Fruit fly (Drosophila melanogaster): Measurements from ENCODE around the gene ltl.

Gene ltl

dm6 chr3L:7528380-7529080 lies 9.7 kb downstream of the ltl start, which contains the start of gene lqf (continued):
- TF ChIP-seq Hr78 (GFP tag; optimal IDR thresholded peaks at IDR 0.05) (peak in 1 of 2 experiments; percentile 24), dati (GFP tag; IDR thresholded peaks at IDR 0.05) (no peak), CG8765 (GFP tag; IDR thresholded peaks at IDR 0.05) (no peak), Sox102F (GFP tag; optimal IDR thresholded peaks at IDR 0.05) (no peak), nerfin-1 (tag; optimal IDR thresholded peaks at IDR 0.05) (peak; percentile 2), zen2 (GFP tag; IDR thresholded peaks at IDR 0.05; ENCODE audit: partially characterized antibody) (0 out of 3 replicates have a peak, but pooled peaks have one; percentile 58), CG7786 (GFP tag; optimal IDR thresholded peaks at IDR 0.05) (no peak), CG8944 (GFP tag; optimal IDR thresholded peaks at IDR 0.05) (no peak), HLHmδ (GFP tag; optimal IDR thresholded peaks at IDR 0.05) (no peak), bowl (GFP tag; IDR thresholded peaks at IDR 0.05) (no peak), z (GFP tag; IDR thresholded peaks at IDR 0.05) (no peak), CG6654 (GFP tag; optimal IDR thresholded peaks at IDR 0.05) (no peak), lov (optimal IDR thresholded peaks at IDR 0.05) (no peak), lov (GFP tag; IDR thresholded peaks at IDR 0.05) (no peak), CG7271 (tag; optimal IDR thresholded peaks at IDR 0.05) (no peak), shn (GFP tag; optimal IDR thresholded peaks at IDR 0.05) (no peak), Lpt (GFP tag; optimal IDR thresholded peaks at IDR 0.05) (no peak), CG10147 (GFP tag; optimal IDR thresholded peaks at IDR 0.05) (no peak), twi (tag; optimal IDR thresholded peaks at IDR 0.05) (no peak), Hey (tag; optimal IDR thresholded peaks at IDR 0.05) (no peak), crc (GFP tag; optimal IDR thresholded peaks at IDR 0.05) (no peak), kah (GFP tag; optimal IDR thresholded peaks at IDR 0.05) (no peak), crol (GFP tag; IDR thresholded peaks at IDR 0.05) (no peak), Atf6 (GFP tag; IDR thresholded peaks at IDR 0.05) (no peak), esg (GFP tag; conservative IDR thresholded peaks at IDR 0.05) (no peak), Trl (optimal IDR thresholded peaks at IDR 0.05) (no peak), Trl (GFP tag; optimal IDR thresholded peaks at IDR 0.05) (no peak), lmd (GFP tag; IDR thresholded peaks at IDR 0.05) (no peak), Dek (tag; optimal IDR thresholded peaks at IDR 0.05) (peak; percentile 6), CG10979 (tag; optimal IDR thresholded peaks at IDR 0.05) (no peak), Dbx (GFP tag; IDR thresholded peaks at IDR 0.05) (no peak), CkIIα-i1 (GFP tag; IDR thresholded peaks at IDR 0.05) (no peak), CG9876 (GFP tag; optimal IDR thresholded peaks at IDR 0.05) (no peak), E2f2 (GFP tag; IDR thresholded peaks at IDR 0.05) (peak; percentile 75), fru (optimal IDR thresholded peaks at IDR 0.05) (no peak), CG17385 (GFP tag; optimal IDR thresholded peaks at IDR 0.05) (no peak), tll (GFP tag; optimal IDR thresholded peaks at IDR 0.05) (no peak), ATbp (GFP tag; optimal IDR thresholded peaks at IDR 0.05) (no peak), ind (GFP tag; optimal IDR thresholded peaks at IDR 0.05) (peak; percentile 6), zfh2 (GFP tag; optimal IDR thresholded peaks at IDR 0.05) (no peak), CG7372 (GFP tag; IDR thresholded peaks at IDR 0.05) (no peak), CG15479 (GFP tag; optimal IDR thresholded peaks at IDR 0.05) (no peak), CG18262 (tag; optimal IDR thresholded peaks at IDR 0.05) (peak; percentile 43), Asciz (GFP tag; optimal IDR thresholded peaks at IDR 0.05) (no peak), Ptx1 (GFP tag; IDR thresholded peaks at IDR 0.05) (no peak), CG13287 (GFP tag; IDR thresholded peaks at IDR 0.05; ENCODE audit: partially characterized antibody) (peak; percentile 83), slp2 (GFP tag; optimal IDR thresholded peaks at IDR 0.05) (no peak), dmrt99B (tag; optimal IDR thresholded peaks at IDR 0.05) (no peak), maf-S (GFP tag; optimal IDR thresholded peaks at IDR 0.05) (no peak), dimm (GFP tag; IDR thresholded peaks at IDR 0.05) (no peak), ewg (GFP tag; optimal IDR thresholded peaks at IDR 0.05) (no peak)
